Worm (Caenorhabditis elegans): ENCODE data around the gene T05H10.1.
A peak's percentile ranks its signal among the peaks of the same experiment; 100 is the strongest.

Gene T05H10.1

ce11 chrII:8074058-8074457 lies 31.7 kb downstream of the T05H10.1 start (continued):
- TF ChIP-seq lin-38 (GFP tag; IDR thresholded peaks at IDR 0.05) (no peak), ceh-20 (GFP tag; IDR thresholded peaks at IDR 0.05) (no peak), mxl-3 (GFP tag; optimal IDR thresholded peaks at IDR 0.05) (no peak), rbr-2 (tag; optimal IDR thresholded peaks at IDR 0.05) (no peak), spr-3 (GFP tag; optimal IDR thresholded peaks at IDR 0.05) (no peak), php-3 (GFP tag; IDR thresholded peaks at IDR 0.05) (0 out of 2 replicates have a peak, but pooled peaks have one; percentile 31), dve-1 (tag; optimal IDR thresholded peaks at IDR 0.05; ENCODE audit: insufficient read depth) (peak; percentile 77), nhr-25 (tag; optimal IDR thresholded peaks at IDR 0.05; ENCODE audit: borderline replicate concordance, insufficient read depth) (no peak), duxl-1 (tag; optimal IDR thresholded peaks at IDR 0.05; ENCODE audit: poor library complexity) (no peak), nhr-48 (tag; optimal IDR thresholded peaks at IDR 0.05) (no peak), spr-1 (tag; optimal IDR thresholded peaks at IDR 0.05) (no peak), vab-7 (GFP tag; IDR thresholded peaks at IDR 0.05) (no peak), T20F7.1 (GFP tag; optimal IDR thresholded peaks at IDR 0.05) (no peak), ztf-7 (tag; optimal IDR thresholded peaks at IDR 0.05) (no peak)

ce11 chrII:8075324-8075810 lies 33.0 kb downstream of the T05H10.1 start, which contains the start of gene K02C4.2:
Gene K02C4.2, plus strand, starts transcription at chrII:8075760.
- TF ChIP-seq F44E2.7 (GFP tag; IDR thresholded peaks at IDR 0.05) (0 out of 2 replicates have a peak, but pooled peaks have one; percentile 66), spr-3 (GFP tag; optimal IDR thresholded peaks at IDR 0.05) (peak; percentile 64), ctbp-1 (GFP tag; IDR thresholded peaks at IDR 0.05) (peak; percentile 47; the same call in 1 of the 2 replicates), Y75B8A.6 (GFP tag; IDR thresholded peaks at IDR 0.05) (no peak), hlh-11 (tag; optimal IDR thresholded peaks at IDR 0.05) (peak; percentile 94), set-16 (GFP tag; IDR thresholded peaks at IDR 0.05) (no peak), mep-1 (tag; optimal IDR thresholded peaks at IDR 0.05) (peak; percentile 83), ztf-7 (tag; optimal IDR thresholded peaks at IDR 0.05) (peak; percentile 77), mdl-1 (tag; optimal IDR thresholded peaks at IDR 0.05) (no peak), unc-39 (tag; optimal IDR thresholded peaks at IDR 0.05) (no peak), lin-38 (GFP tag; IDR thresholded peaks at IDR 0.05) (peak; percentile 83), ceh-44 (GFP tag; IDR thresholded peaks at IDR 0.05) (no peak), snpc-1.2 (GFP tag; IDR thresholded peaks at IDR 0.05) (no peak), rbr-2 (tag; optimal IDR thresholded peaks at IDR 0.05) (peak; percentile 62), F26F4.8 (GFP tag; conservative IDR thresholded peaks at IDR 0.05) (peak; percentile 85), mdt-29 (GFP tag; IDR thresholded peaks at IDR 0.05) (peak; percentile 55; the same call in 1 of the 2 replicates), lin-39 (tag; optimal IDR thresholded peaks at IDR 0.05) (no peak), dpl-1 (GFP tag; optimal IDR thresholded peaks at IDR 0.05) (peak; percentile 47), daf-16 (GFP tag; optimal IDR thresholded peaks at IDR 0.05) (peak; percentile 70 to 89), daf-16 (tag; optimal IDR thresholded peaks at IDR 0.05) (peak; percentile 86), ceh-28 (tag; optimal IDR thresholded peaks at IDR 0.05) (no peak), arid-1 (GFP tag; conservative IDR thresholded peaks at IDR 0.05) (peak; percentile 82), R02D3.7 (tag; optimal IDR thresholded peaks at IDR 0.05) (peak; percentile 41), vab-7 (GFP tag; IDR thresholded peaks at IDR 0.05) (peak; percentile 80), lsy-2 (tag; optimal IDR thresholded peaks at IDR 0.05) (peak in 1 of 2 experiments; percentile 78), dmd-6 (GFP tag; IDR thresholded peaks at IDR 0.05) (peak; percentile 83), pqm-1 (tag; optimal IDR thresholded peaks at IDR 0.05) (peak; percentile 28), egl-43 (GFP tag; IDR thresholded peaks at IDR 0.05) (peak; percentile 96), daf-19 (GFP tag; conservative IDR thresholded peaks at IDR 0.05) (peak; percentile 68; the same call in 1 of the 2 replicates), F37D6.2 (tag; optimal IDR thresholded peaks at IDR 0.05) (no peak), F10B5.3 (tag; optimal IDR thresholded peaks at IDR 0.05) (peak; percentile 18), madf-5 (GFP tag; IDR thresholded peaks at IDR 0.05) (peak in 1 of 2 experiments; percentile 81; a peak in 1 of 4 replicates), ces-1 (GFP tag; optimal IDR thresholded peaks at IDR 0.05) (no peak), ZK546.5 (tag; optimal IDR thresholded peaks at IDR 0.05) (no peak), zip-11 (GFP tag; IDR thresholded peaks at IDR 0.05) (0 out of 2 replicates have a peak, but pooled peaks have one; percentile 17), zip-2 (tag; optimal IDR thresholded peaks at IDR 0.05) (no peak), jun-1 (tag; optimal IDR thresholded peaks at IDR 0.05) (peak; percentile 31), lin-29 (GFP tag; IDR thresholded peaks at IDR 0.05) (0 out of 2 replicates have a peak, but pooled peaks have one; percentile 40), nhr-111 (GFP tag; optimal IDR thresholded peaks at IDR 0.05) (peak; percentile 90)
